Worm (Caenorhabditis elegans): ENCODE data around the gene ile-2.
A peak's percentile ranks its signal among the peaks of the same experiment; 100 is the strongest.

ile-2 gene

DNA sequence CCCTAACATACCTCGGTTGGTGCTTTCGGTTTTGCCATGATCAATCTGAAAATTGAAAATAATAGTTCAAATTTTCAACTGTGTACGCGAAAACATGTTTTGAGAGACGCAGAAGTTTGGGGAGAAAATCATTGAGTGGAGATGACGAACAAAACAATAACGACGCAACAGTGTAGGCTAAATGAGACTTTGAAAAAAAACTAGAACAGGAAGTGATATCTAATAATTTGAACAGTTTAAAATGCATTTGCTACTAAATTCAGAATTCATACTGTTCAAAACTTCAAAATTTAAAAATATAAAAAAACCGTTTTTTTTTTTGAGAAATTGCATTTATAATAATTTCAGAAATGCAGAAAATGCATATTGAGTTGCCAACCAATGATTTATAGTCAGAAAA, 44.7 kb downstream of the ile-2 start, which contains the start of gene F25E2.3:
TSS of gene F25E2.3 (minus strand) at position 101 of the 400 bp plus-strand sequence.
- TF ChIP-seq irx-1 (tag; optimal IDR thresholded peaks at IDR 0.05), result no peak
- no peak for TF ChIP-seq alr-1 (tag; optimal IDR thresholded peaks at IDR 0.05; ENCODE audit: borderline replicate concordance)
- no peak for TF ChIP-seq mdl-1 (tag; optimal IDR thresholded peaks at IDR 0.05)
- no peak for TF ChIP-seq ceh-8 (GFP tag; optimal IDR thresholded peaks at IDR 0.05)
- no peak for TF ChIP-seq nhr-28 (tag; optimal IDR thresholded peaks at IDR 0.05)
- no peak for TF ChIP-seq unc-30 (tag; optimal IDR thresholded peaks at IDR 0.05)
- no peak for TF ChIP-seq ztf-4 (tag; optimal IDR thresholded peaks at IDR 0.05)
- no peak for TF ChIP-seq F16B12.6 (tag; optimal IDR thresholded peaks at IDR 0.05)
- TF ChIP-seq hlh-4 (tag; optimal IDR thresholded peaks at IDR 0.05), result no peak
- TF ChIP-seq tbx-2 (tag; optimal IDR thresholded peaks at IDR 0.05), result no peak
- TF ChIP-seq hlh-17 (GFP tag; optimal IDR thresholded peaks at IDR 0.05; ENCODE audit: borderline replicate concordance), result no peak
- TF ChIP-seq fkh-10 (GFP tag; optimal IDR thresholded peaks at IDR 0.05), result no peak
- no peak for TF ChIP-seq pqm-1 (tag; optimal IDR thresholded peaks at IDR 0.05)
- no peak for TF ChIP-seq ets-5 (GFP tag; IDR thresholded peaks at IDR 0.05)
- no peak for TF ChIP-seq snu-23 (GFP tag; optimal IDR thresholded peaks at IDR 0.05)
- no peak for TF ChIP-seq sup-37 (GFP tag; optimal IDR thresholded peaks at IDR 0.05)
- no peak for TF ChIP-seq jun-1 (tag; optimal IDR thresholded peaks at IDR 0.05)
- no peak for TF ChIP-seq snpc-4 (tag; optimal IDR thresholded peaks at IDR 0.05)
- no peak for TF ChIP-seq blmp-1 (tag; optimal IDR thresholded peaks at IDR 0.05)

DNA sequence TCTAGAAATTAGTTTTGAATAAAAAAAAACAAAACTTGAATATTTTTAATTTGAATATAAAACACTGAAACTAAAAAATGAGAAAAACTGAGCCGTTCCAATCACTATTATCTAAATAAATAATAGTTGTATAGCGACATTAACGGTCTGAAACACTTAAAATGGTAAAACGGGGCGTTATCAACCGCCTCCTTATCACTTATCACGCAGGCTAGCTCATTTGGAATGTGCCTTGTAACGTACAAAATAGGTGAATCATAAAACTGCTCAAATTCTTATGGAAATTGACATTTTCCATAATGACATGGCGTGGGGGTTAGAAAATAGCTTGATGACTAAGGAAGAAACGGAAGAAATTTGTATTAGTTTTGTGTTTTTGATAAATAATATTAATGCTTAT, 47.5 kb downstream of the ile-2 start, which contains the start of gene ifd-2:
TSS of gene ifd-2 (minus strand) at position 1 of the 400 bp plus-strand sequence.
- TF ChIP-seq unc-62 (GFP tag; optimal IDR thresholded peaks at IDR 0.05), result no peak
- no peak for TF ChIP-seq fkh-10 (GFP tag; optimal IDR thresholded peaks at IDR 0.05)
- no peak for TF ChIP-seq nhr-90 (tag; optimal IDR thresholded peaks at IDR 0.05; ENCODE audit: poor library complexity)
- TF ChIP-seq efl-1 (optimal IDR thresholded peaks at IDR 0.05), result no peak
- peak in 1 of 2 experiments; percentile 7 for TF ChIP-seq efl-1 (GFP tag; optimal IDR thresholded peaks at IDR 0.05 in 1 of 2)
- no peak for TF ChIP-seq rnt-1 (tag; optimal IDR thresholded peaks at IDR 0.05)
- no peak for TF ChIP-seq xbp-1 (tag; optimal IDR thresholded peaks at IDR 0.05)
- peak; percentile 51 for TF ChIP-seq elt-2 (tag; optimal IDR thresholded peaks at IDR 0.05)
- no peak for TF ChIP-seq nhr-20 (tag; optimal IDR thresholded peaks at IDR 0.05)

DNA sequence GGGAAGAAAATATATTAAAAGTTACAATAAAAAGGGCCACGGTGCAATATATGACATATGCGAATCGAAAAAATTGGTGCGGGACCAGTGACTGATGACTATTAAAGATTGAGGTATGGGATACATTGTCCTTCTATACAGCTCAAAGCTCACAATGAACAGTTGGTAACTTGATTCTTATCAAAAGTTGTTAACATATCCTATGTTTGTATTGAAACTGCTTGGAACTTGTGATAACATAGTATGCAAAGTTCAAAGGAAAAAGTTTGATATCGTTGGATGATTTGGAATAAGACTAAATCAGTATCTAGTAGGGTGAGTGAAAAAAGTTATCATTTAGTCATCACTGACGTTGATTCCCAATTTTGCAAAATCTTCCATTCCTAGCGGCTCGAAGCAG, 49.6 kb downstream of the ile-2 start:
- TF ChIP-seq ets-5 (GFP tag; IDR thresholded peaks at IDR 0.05), result no peak
- TF ChIP-seq nhr-12 (tag; optimal IDR thresholded peaks at IDR 0.05), result no peak
- TF ChIP-seq F16B12.6 (tag; optimal IDR thresholded peaks at IDR 0.05), result no peak
- TF ChIP-seq ces-1 (GFP tag; optimal IDR thresholded peaks at IDR 0.05), result no peak
- TF ChIP-seq skn-1 (tag; optimal IDR thresholded peaks at IDR 0.05), result no peak
- no peak for TF ChIP-seq tlp-1 (tag; optimal IDR thresholded peaks at IDR 0.05)
- no peak for TF ChIP-seq egl-27 (tag; optimal IDR thresholded peaks at IDR 0.05)
